Worm (Caenorhabditis elegans) whole organism, L1 larva: Measurements from ENCODE around the gene parg-2.

ENCODE experiments used
- aha-1 ChIP-seq: fragments of 150-350 bp; optimal IDR thresholded peaks from 2 replicates; lab custom pipeline; 2014; ENCODE audit warnings: missing biosample characterization, missing genetic modification characterization
- aly-2 ChIP-seq: fragments of 150-350 bp; optimal IDR thresholded peaks from 2 replicates; lab custom pipeline; 2014; ENCODE audit warnings: missing biosample characterization, missing genetic modification characterization
- blmp-1 ChIP-seq: fragments of 150-350 bp; optimal IDR thresholded peaks from 2 replicates; lab custom pipeline; 2014; ENCODE audit warnings: missing biosample characterization, missing genetic modification characterization
- ceh-63 ChIP-seq: fragments of 200-800 bp; sonication (Bioruptor generic); optimal IDR thresholded peaks from 2 replicates; lab custom pipeline; 2018; ENCODE audit warnings: mild to moderate bottlenecking, missing genetic modification characterization, missing compliant biosample characterization
- ceh-8 ChIP-seq: fragments of 200-800 bp; sonication (Bioruptor generic); optimal IDR thresholded peaks from 2 replicates; lab custom pipeline; 2018; ENCODE audit warnings: mild to moderate bottlenecking, missing genetic modification characterization, moderate library complexity, missing compliant biosample characterization
- ceh-82 ChIP-seq, 3 experiments: fragments of 150-350 bp in 1 of 3; sonication (generic microtip) in 2 of 3; optimal IDR thresholded peaks; 2 replicates each; lab custom pipeline; 2014 to 2017; ENCODE audit warnings: missing biosample characterization in 3 of 3, missing genetic modification characterization in 3 of 3
- ceh-88 ChIP-seq: fragments of 200-800 bp; sonication (Bioruptor generic); IDR thresholded peaks from 2 replicates; pipeline ENCODE4 v1.3.6; 2022; ENCODE audit warnings: missing genetic modification characterization, missing compliant biosample characterization
- ces-1 ChIP-seq: fragments of 150-350 bp; optimal IDR thresholded peaks from 2 replicates; lab custom pipeline; 2014; ENCODE audit warnings: missing biosample characterization, missing genetic modification reagents, missing genetic modification characterization
- efl-1 ChIP-seq, 4 experiments: fragments of 150-350 bp; optimal IDR thresholded peaks in 3 of 4; peaks in 1 of 4; 1 replicate in 1 of 4; 2 replicates in 3 of 4; lab custom pipeline; 2014; ENCODE audit warnings: missing biosample characterization in 2 of 4, missing genetic modification characterization in 2 of 4, missing genetic modification reagents in 2 of 4
- egl-13 ChIP-seq: sonication (generic microtip); optimal IDR thresholded peaks from 2 replicates; lab custom pipeline; 2016; ENCODE audit warnings: missing genotype, missing genetic modification reagents, missing genetic modification characterization, missing compliant biosample characterization
- elt-2 ChIP-seq: sonication (generic microtip); optimal IDR thresholded peaks from 2 replicates; lab custom pipeline; 2016; ENCODE audit warnings: missing genetic modification characterization, mild to moderate bottlenecking, inconsistent platforms, missing compliant biosample characterization, missing genetic modification reagents
- elt-3 ChIP-seq, 6 experiments: fragments of 150-350 bp in 1 of 6; sonication (generic microtip); optimal IDR thresholded peaks; 2 replicates each; lab custom pipeline; 2017 to 2018; ENCODE audit warnings: missing biosample characterization in 6 of 6, missing genetic modification characterization in 6 of 6, inconsistent platforms in 1 of 6
- fkh-10 ChIP-seq: sonication (generic microtip); optimal IDR thresholded peaks from 2 replicates; lab custom pipeline; 2017; ENCODE audit warnings: missing biosample characterization, missing genetic modification reagents, missing genetic modification characterization
- fos-1 ChIP-seq: fragments of 150-350 bp; optimal IDR thresholded peaks from 2 replicates; lab custom pipeline; 2014; ENCODE audit warnings: missing biosample characterization, missing genetic modification characterization
- lin-13 ChIP-seq: fragments of 150-350 bp; optimal IDR thresholded peaks from 2 replicates; lab custom pipeline; 2014; ENCODE audit warnings: missing biosample characterization, missing genetic modification reagents, missing genetic modification characterization
- lin-15B ChIP-seq: fragments of 150-350 bp; sonication (generic microtip); optimal IDR thresholded peaks from 3 replicates; lab custom pipeline; 2014; ENCODE audit warnings: missing biosample characterization, missing genetic modification characterization
- lsy-2 ChIP-seq, 2 experiments: fragments of 150-350 bp; optimal IDR thresholded peaks; 2 replicates each; lab custom pipeline; 2014; ENCODE audit warnings: missing biosample characterization in 2 of 2, missing genetic modification characterization in 2 of 2
- mab-9 ChIP-seq: fragments of 200-800 bp; sonication (Bioruptor generic); IDR thresholded peaks from 2 replicates; pipeline ENCODE4 v1.3.6; 2022; ENCODE audit warnings: missing genetic modification reagents, missing genetic modification characterization, missing compliant biosample characterization
- mdl-1 ChIP-seq, 2 experiments: fragments of 150-350 bp; optimal IDR thresholded peaks; 2 replicates each; lab custom pipeline; 2014 to 2017; ENCODE audit warnings: missing biosample characterization in 2 of 2, missing genetic modification characterization in 2 of 2, inconsistent platforms in 1 of 2
- mef-2 ChIP-seq: fragments of 150-350 bp; optimal IDR thresholded peaks from 2 replicates; lab custom pipeline; 2014; ENCODE audit warnings: missing biosample characterization, missing genetic modification characterization
- nhr-12 ChIP-seq: sonication (generic microtip); optimal IDR thresholded peaks from 2 replicates; lab custom pipeline; 2017; ENCODE audit warnings: missing biosample characterization, missing genetic modification characterization
- nhr-19 ChIP-seq: fragments of 200-800 bp; sonication (Bioruptor generic); conservative IDR thresholded peaks from 2 replicates; pipeline ENCODE4 v1.3.6; 2022; ENCODE audit warnings: missing genetic modification characterization, missing compliant biosample characterization
- nhr-20 ChIP-seq: sonication (generic microtip); optimal IDR thresholded peaks from 2 replicates; lab custom pipeline; 2016; ENCODE audit warnings: mild to moderate bottlenecking, missing genetic modification characterization, missing compliant biosample characterization
- nhr-47 ChIP-seq: sonication (generic microtip); optimal IDR thresholded peaks from 2 replicates; lab custom pipeline; 2016; ENCODE audit warnings: mild to moderate bottlenecking, missing genetic modification characterization, moderate library complexity, missing compliant biosample characterization
- nhr-76 ChIP-seq: sonication (generic microtip); optimal IDR thresholded peaks from 2 replicates; lab custom pipeline; 2017; ENCODE audit warnings: missing biosample characterization, missing genetic modification characterization
- nhr-90 ChIP-seq: sonication (generic microtip); optimal IDR thresholded peaks from 2 replicates; lab custom pipeline; 2016; ENCODE audit warnings: mild to moderate bottlenecking, missing genetic modification characterization, missing compliant biosample characterization; ENCODE audit not compliant: poor library complexity
- pax-3 ChIP-seq: fragments of 200-800 bp; sonication (Bioruptor generic); optimal IDR thresholded peaks from 2 replicates; lab custom pipeline; 2018; ENCODE audit warnings: mild to moderate bottlenecking, missing genetic modification characterization, moderate library complexity, missing compliant biosample characterization
- skn-1 ChIP-seq: fragments of 150-350 bp; optimal IDR thresholded peaks from 2 replicates; lab custom pipeline; 2014; ENCODE audit warnings: missing biosample characterization, missing genetic modification characterization
- snu-23 ChIP-seq: sonication (generic microtip); optimal IDR thresholded peaks from 2 replicates; lab custom pipeline; 2016; ENCODE audit warnings: missing genetic modification characterization, missing compliant biosample characterization
- sup-37 ChIP-seq: fragments of 200-800 bp; sonication (Bioruptor generic); optimal IDR thresholded peaks from 2 replicates; lab custom pipeline; 2018; ENCODE audit warnings: mild to moderate bottlenecking, missing genetic modification characterization, missing compliant biosample characterization
- swsn-7 ChIP-seq: sonication (generic microtip); optimal IDR thresholded peaks from 2 replicates; lab custom pipeline; 2016; ENCODE audit warnings: missing genetic modification characterization, missing compliant biosample characterization
- tbx-2 ChIP-seq: sonication (generic microtip); optimal IDR thresholded peaks from 2 replicates; lab custom pipeline; 2016; ENCODE audit warnings: missing genetic modification characterization, missing compliant biosample characterization
- unc-130 ChIP-seq: fragments of 150-350 bp; optimal IDR thresholded peaks from 2 replicates; lab custom pipeline; 2017; ENCODE audit warnings: missing biosample characterization, missing genetic modification characterization, inconsistent platforms
- unc-30 ChIP-seq: sonication (generic microtip); optimal IDR thresholded peaks from 2 replicates; lab custom pipeline; 2017; ENCODE audit warnings: missing biosample characterization, missing genetic modification characterization
- unc-86 ChIP-seq: sonication (generic microtip); optimal IDR thresholded peaks from 2 replicates; lab custom pipeline; 2016; ENCODE audit warnings: missing genetic modification characterization, missing compliant biosample characterization
- unc-98 ChIP-seq: fragments of 200-800 bp; sonication (Bioruptor generic); IDR thresholded peaks from 2 replicates; pipeline ENCODE4 v1.3.6; 2022; ENCODE audit warnings: missing genetic modification characterization, missing compliant biosample characterization
- vab-15 ChIP-seq: sonication (generic microtip); optimal IDR thresholded peaks from 2 replicates; lab custom pipeline; 2017; ENCODE audit warnings: missing genotype, mild to moderate bottlenecking, missing genetic modification characterization, missing compliant biosample characterization
- xbp-1 ChIP-seq: sonication (generic microtip); optimal IDR thresholded peaks from 2 replicates; lab custom pipeline; 2016; ENCODE audit warnings: missing genetic modification characterization, missing compliant biosample characterization
- zip-4 ChIP-seq: fragments of 200-800 bp; sonication (Bioruptor generic); optimal IDR thresholded peaks from 2 replicates; lab custom pipeline; 2018; ENCODE audit warnings: mild to moderate bottlenecking, missing genetic modification characterization, moderate library complexity, missing compliant biosample characterization
- ztf-11 ChIP-seq, 2 experiments: sonication (generic microtip); optimal IDR thresholded peaks; 2 replicates each; lab custom pipeline; 2016 to 2017; ENCODE audit warnings: missing genetic modification characterization in 2 of 2, missing biosample characterization in 1 of 2, missing compliant biosample characterization in 1 of 2
- ztf-4 ChIP-seq: fragments of 150-350 bp; optimal IDR thresholded peaks from 2 replicates; lab custom pipeline; 2014; ENCODE audit warnings: missing biosample characterization, missing genetic modification characterization

parg-2 gene

DNA sequence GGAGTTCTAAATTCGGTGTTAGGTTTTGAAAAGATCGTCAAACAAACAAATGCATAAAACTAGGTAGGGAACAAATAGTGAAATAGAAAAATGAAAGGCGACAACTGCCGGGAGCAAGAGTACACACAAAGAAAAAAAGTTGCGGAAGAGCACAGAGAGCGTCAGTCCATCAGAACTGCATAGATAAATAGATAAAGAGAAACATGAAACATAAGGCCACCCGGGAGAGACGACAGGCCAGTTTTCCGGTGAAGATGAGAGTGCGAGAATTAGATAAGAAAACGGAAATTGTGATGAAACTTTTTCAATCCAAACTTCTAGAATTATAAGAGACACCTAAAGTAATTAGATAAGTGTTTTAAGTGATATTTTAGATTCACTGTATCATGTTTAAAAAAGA, 42.8 kb upstream of the parg-2 start (continued):
- peak in 1 of 3 experiments; percentile 10 for TF ChIP-seq ceh-82 (tag; optimal IDR thresholded peaks at IDR 0.05; lab: Kevin White, UChicago)
- TF ChIP-seq, all 84 proteins: peak for 14

DNA sequence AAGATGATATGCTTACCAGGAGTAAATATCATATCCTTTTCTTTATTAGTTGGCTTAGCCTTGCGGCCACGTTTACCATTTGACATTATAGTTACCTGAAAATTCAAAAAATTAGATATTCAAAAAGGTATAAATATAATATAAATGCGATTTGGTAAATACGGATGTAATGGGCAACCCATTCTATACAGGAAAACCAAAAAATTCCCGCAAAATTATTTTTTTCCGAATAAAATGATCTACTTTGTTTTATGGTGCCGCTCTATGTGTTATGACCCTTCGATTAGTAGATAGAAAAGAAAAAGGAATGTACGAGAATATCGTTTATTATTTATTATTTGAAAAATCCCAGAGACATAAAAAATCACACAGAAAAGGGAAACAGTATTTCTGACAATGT, 39.8 kb upstream of the parg-2 start, which contains the start of gene elli-1:
elli-1 (minus strand) TSS at position 101 of the 400 bp plus-strand sequence.
- TF ChIP-seq ceh-88 = no peak
- no peak for TF ChIP-seq efl-1 (optimal IDR thresholded peaks at IDR 0.05; lab: Kevin White, UChicago)
- peak in 1 of 2 experiments; percentile 28 for TF ChIP-seq efl-1 (GFP tag; optimal IDR thresholded peaks at IDR 0.05 in 1 of 2; lab: Kevin White, UChicago)
- TF ChIP-seq nhr-19 (GFP tag; lab: Robert Waterston, UW) = no peak

DNA sequence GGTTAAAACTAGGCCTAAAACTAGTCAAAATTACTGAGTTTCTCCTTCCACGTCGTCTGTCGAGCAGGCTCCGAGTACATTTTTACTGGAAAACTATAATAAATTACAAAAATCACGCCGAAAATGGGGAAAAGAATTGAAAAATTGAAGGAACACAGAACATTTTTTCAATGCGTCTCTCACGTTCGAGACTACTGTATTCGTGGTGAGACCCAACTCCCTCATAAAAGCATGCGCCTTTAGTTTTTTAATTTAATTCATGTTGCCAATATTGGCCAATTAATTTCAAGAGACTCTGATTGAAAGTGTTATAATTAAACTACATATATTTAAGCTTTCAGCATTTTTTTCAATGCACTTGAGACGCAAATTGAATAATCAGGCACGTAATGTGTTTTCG, 39.2 kb upstream of the parg-2 start:
- TF ChIP-seq nhr-19 (GFP tag; lab: Robert Waterston, UW) (no peak), snu-23 (GFP tag; lab: Kevin White, UChicago) (no peak), elt-3 (tag; optimal IDR thresholded peaks at IDR 0.05; lab: Kevin White, UChicago) (no peak), swsn-7 (no peak), pax-3 (tag; lab: Kevin White, UChicago) (no peak), ztf-11 (tag; optimal IDR thresholded peaks at IDR 0.05; lab: Kevin White, UChicago) (no peak), mdl-1 (tag; optimal IDR thresholded peaks at IDR 0.05; lab: Kevin White, UChicago) (no peak), fos-1 (tag; lab: Kevin White, UChicago) (no peak), unc-86 (tag; lab: Kevin White, UChicago) (no peak), lsy-2 (tag; optimal IDR thresholded peaks at IDR 0.05; lab: Kevin White, UChicago) (no peak), aly-2 (tag; lab: Kevin White, UChicago) (no peak), skn-1 (tag; lab: Kevin White, UChicago) (no peak), mef-2 (no peak), ceh-63 (GFP tag; lab: Kevin White, UChicago) (no peak), ztf-4 (tag; lab: Kevin White, UChicago) (no peak)

DNA sequence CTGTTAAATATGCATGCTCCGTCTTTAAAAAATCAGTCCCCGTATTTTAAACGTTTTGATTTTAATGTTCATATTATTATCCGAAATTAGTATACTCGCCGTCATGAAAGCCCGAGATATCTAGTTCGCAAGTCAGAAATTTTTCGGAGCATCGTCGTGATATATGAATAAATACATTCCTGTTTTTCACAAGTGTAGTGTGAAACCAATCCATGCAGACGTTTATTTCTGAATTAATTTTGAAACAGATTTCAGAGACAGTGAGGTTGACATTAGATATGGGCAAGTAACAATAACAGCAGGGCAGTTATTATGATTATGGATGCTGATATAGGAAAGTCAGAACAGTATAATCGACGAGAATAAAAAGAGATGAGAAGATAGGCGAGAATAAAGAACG, 37.6 kb upstream of the parg-2 start:
- no peak for TF ChIP-seq unc-98 (GFP tag; lab: Robert Waterston, UW)
- no peak for TF ChIP-seq egl-13 (tag; lab: Kevin White, UChicago)
- TF ChIP-seq aly-2 (tag; lab: Kevin White, UChicago) = no peak
- TF ChIP-seq ztf-11 (tag; optimal IDR thresholded peaks at IDR 0.05; lab: Kevin White, UChicago) = no peak
- TF ChIP-seq xbp-1 (tag; lab: Kevin White, UChicago) = no peak
- no peak for TF ChIP-seq nhr-76 (tag; lab: Kevin White, UChicago)
- no peak for TF ChIP-seq fkh-10 (GFP tag; lab: Kevin White, UChicago)
- TF ChIP-seq nhr-47 (tag; lab: Kevin White, UChicago) = no peak
- TF ChIP-seq blmp-1 (tag; lab: Kevin White, UChicago) = no peak

DNA sequence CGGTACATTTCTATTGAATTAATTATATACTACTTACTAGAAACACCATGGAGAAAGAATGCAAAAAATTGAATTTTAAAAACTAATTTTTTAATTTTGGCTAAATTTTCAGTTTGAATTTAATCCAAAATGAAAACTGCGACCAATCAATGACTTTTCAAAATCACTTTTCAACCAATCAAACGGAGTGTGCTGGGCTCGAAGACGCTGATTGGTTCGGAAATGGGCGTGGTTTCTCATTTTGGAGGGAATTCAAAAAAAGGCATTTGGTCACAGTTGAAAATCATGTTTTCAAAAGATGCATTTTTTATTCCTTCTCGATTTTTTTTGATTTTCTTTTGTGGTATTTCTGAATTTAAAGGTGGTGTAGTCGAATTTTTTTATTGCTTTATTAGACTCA, 34.0 kb upstream of the parg-2 start:
- TF ChIP-seq efl-1 (optimal IDR thresholded peaks at IDR 0.05; lab: Kevin White, UChicago) (no peak), efl-1 (GFP tag; optimal IDR thresholded peaks at IDR 0.05 in 1 of 2; lab: Kevin White, UChicago) (peak in 1 of 2 experiments; percentile 24), ces-1 (GFP tag; lab: Kevin White, UChicago) (no peak)

DNA sequence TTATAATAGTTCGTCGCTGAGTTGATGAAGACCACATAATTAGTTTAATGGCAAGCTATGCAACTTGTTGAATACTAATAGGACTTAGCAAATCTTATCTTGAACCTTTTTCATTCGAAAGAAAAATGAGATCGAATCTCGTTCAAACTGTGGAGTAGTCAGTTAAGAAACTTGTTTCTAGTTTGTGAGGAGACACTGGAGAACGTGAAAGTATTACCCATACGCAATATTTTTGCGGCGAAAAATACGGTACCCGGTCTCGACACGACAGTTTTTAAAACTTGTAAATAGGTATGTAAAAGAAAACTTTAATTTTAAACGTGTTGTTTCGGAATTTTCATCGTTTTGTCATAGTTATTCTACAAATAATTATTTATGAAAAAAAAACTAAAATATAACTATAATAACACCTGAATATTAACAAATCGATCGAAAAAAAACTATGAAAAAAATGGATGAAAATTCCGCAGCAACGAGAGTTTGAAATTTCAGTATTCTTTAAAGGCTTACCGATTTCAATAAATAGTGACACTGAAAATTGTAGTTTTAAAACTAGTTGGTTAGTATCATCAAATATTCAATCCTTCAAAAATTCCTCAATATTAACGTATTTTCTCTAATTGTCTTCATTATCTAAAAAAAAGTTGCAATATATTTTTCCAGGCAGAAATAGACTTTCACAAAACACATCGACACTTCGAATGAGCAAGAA, 30.8 kb upstream of the parg-2 start, which contains the start of the genes F20C5.7 and parg-1:
F20C5.7 (minus strand) TSS at position 101 of the 712 bp plus-strand sequence.
parg-1 (plus strand) TSS at position 662 of the 712 bp plus-strand sequence.
- TF ChIP-seq tbx-2 (no peak), sup-37 (GFP tag; lab: Kevin White, UChicago) (no peak), ceh-63 (GFP tag; lab: Kevin White, UChicago) (no peak), mab-9 (no peak), nhr-12 (tag; lab: Kevin White, UChicago) (no peak), unc-130 (no peak), lin-13 (no peak), nhr-90 (tag; lab: Kevin White, UChicago) (no peak), zip-4 (GFP tag; lab: Kevin White, UChicago) (no peak), mdl-1 (tag; optimal IDR thresholded peaks at IDR 0.05; lab: Kevin White, UChicago) (no peak), nhr-20 (tag; lab: Kevin White, UChicago) (no peak), ceh-8 (GFP tag; lab: Kevin White, UChicago) (no peak), lin-15B (tag; lab: Kevin White, UChicago) (no peak), elt-2 (tag; lab: Kevin White, UChicago) (no peak), vab-15 (no peak), unc-30 (tag; lab: Kevin White, UChicago) (no peak), aha-1 (tag; lab: Kevin White, UChicago) (no peak)
